Fruit fly (Drosophila melanogaster): Measurements from ENCODE around the gene Cpr64Ac.
A peak's percentile ranks its signal among the peaks of the same experiment; 100 is the strongest.

The Cpr64Ac gene

DNA sequence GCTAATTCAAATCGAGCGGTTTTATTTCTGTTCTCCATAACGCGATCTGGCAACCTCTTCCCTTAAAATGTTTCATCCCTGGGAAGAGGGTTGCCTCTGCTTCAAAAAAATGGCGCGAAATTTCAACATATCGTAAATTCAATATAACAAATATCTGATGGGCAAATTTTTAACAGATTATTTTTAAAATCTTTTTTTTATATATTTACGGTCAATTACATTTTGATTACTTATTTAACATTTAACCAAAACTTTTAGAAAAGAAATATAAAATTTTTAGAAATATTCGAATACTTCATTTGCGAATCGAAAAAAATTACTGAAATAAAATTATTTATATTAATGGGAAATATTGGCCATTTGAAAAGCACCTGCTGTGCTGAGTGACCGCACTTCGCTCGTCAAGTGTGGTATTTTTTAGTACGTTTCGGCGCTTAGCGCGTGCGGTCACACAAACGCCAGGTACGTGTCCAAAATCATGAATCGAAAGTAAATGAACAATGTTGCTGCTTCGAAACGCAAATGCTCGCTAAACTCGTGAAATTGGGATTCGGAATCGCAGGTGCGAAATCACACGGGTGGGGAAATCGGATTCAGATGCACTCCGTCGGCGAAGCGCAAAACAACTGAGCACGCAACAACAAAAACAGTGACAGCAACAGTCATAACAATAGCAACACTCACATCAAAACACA lies 42.6 kb downstream of the Cpr64Ac start, which contains the start of gene Ero1L (continued):
- TF ChIP-seq wdn (GFP tag; IDR thresholded peaks at IDR 0.05) = 0 out of 2 replicates have a peak, but pooled peaks have one; percentile 42
- no peak for TF ChIP-seq CG12155 (GFP tag; optimal IDR thresholded peaks at IDR 0.05)
- no peak for TF ChIP-seq CG8765 (GFP tag; IDR thresholded peaks at IDR 0.05)
- no peak for TF ChIP-seq CG11398 (GFP tag; optimal IDR thresholded peaks at IDR 0.05)
- TF ChIP-seq pan (optimal IDR thresholded peaks at IDR 0.05) = no peak
- no peak for TF ChIP-seq pan (GFP tag; optimal IDR thresholded peaks at IDR 0.05 in 1 of 2, IDR thresholded peaks at IDR 0.05 in 1 of 2)
- no peak for TF ChIP-seq slp2 (GFP tag; optimal IDR thresholded peaks at IDR 0.05)
- no peak for TF ChIP-seq CG12236 (GFP tag; optimal IDR thresholded peaks at IDR 0.05)
- TF ChIP-seq D19B (GFP tag; optimal IDR thresholded peaks at IDR 0.05) = no peak
- no peak for TF ChIP-seq Chrac-16 (GFP tag; optimal IDR thresholded peaks at IDR 0.05)
- TF ChIP-seq CG10366 (GFP tag; IDR thresholded peaks at IDR 0.05) = no peak
- no peak for TF ChIP-seq tna (GFP tag; IDR thresholded peaks at IDR 0.05; ENCODE audit: partially characterized antibody)
- TF ChIP-seq Asciz (GFP tag; optimal IDR thresholded peaks at IDR 0.05) = no peak
- TF ChIP-seq psq (GFP tag; optimal IDR thresholded peaks at IDR 0.05) = no peak
- no peak for TF ChIP-seq Kr (GFP tag; optimal IDR thresholded peaks at IDR 0.05)
- no peak for TF ChIP-seq shn (GFP tag; optimal IDR thresholded peaks at IDR 0.05)
- TF ChIP-seq hb (GFP tag; IDR thresholded peaks at IDR 0.05; ENCODE audit: partially characterized antibody) = no peak
- no peak for TF ChIP-seq cato (GFP tag; optimal IDR thresholded peaks at IDR 0.05; ENCODE audit: borderline replicate concordance)
- TF ChIP-seq Nf-YA (GFP tag; IDR thresholded peaks at IDR 0.05) = 0 out of 2 replicates have a peak, but pooled peaks have one; percentile 8
- TF ChIP-seq org-1 (GFP tag; optimal IDR thresholded peaks at IDR 0.05) = no peak
- peak; percentile 22; the same call in 1 of the 2 replicates for TF ChIP-seq Drgx (GFP tag; IDR thresholded peaks at IDR 0.05)
- TF ChIP-seq CG14014 (GFP tag; IDR thresholded peaks at IDR 0.05) = 0 out of 2 replicates have a peak, but pooled peaks have one; percentile 8
- peak; percentile 49 for TF ChIP-seq CG2712 (tag; optimal IDR thresholded peaks at IDR 0.05)
- TF ChIP-seq Aef1 (GFP tag; IDR thresholded peaks at IDR 0.05) = peak; percentile 52
- no peak for TF ChIP-seq CG4730 (GFP tag; IDR thresholded peaks at IDR 0.05)
- TF ChIP-seq Atf-2 (GFP tag; optimal IDR thresholded peaks at IDR 0.05) = no peak
- TF ChIP-seq CG17568 (GFP tag; optimal IDR thresholded peaks at IDR 0.05) = no peak
- TF ChIP-seq Adf1 (GFP tag; IDR thresholded peaks at IDR 0.05) = peak; percentile 43; the same call in 1 of the 2 replicates
- no peak for TF ChIP-seq CG9727 (GFP tag; optimal IDR thresholded peaks at IDR 0.05)
- TF ChIP-seq twi (tag; optimal IDR thresholded peaks at IDR 0.05) = no peak
- no peak for TF ChIP-seq ems (GFP tag; optimal IDR thresholded peaks at IDR 0.05)
- TF ChIP-seq CG15696 (tag; optimal IDR thresholded peaks at IDR 0.05) = peak; percentile 41
- no peak for TF ChIP-seq CG13775 (GFP tag; optimal IDR thresholded peaks at IDR 0.05)
- no peak for TF ChIP-seq pnt (GFP tag; optimal IDR thresholded peaks at IDR 0.05)
- no peak for TF ChIP-seq CG8478 (optimal IDR thresholded peaks at IDR 0.05)
- TF ChIP-seq CG31388 (GFP tag; optimal IDR thresholded peaks at IDR 0.05) = no peak
- no peak for TF ChIP-seq dmrt11E (tag; optimal IDR thresholded peaks at IDR 0.05)
- TF ChIP-seq CkIIα-i1 (GFP tag; IDR thresholded peaks at IDR 0.05) = no peak
- peak; percentile 21 for TF ChIP-seq CG3995 (GFP tag; optimal IDR thresholded peaks at IDR 0.05)
- TF ChIP-seq so (GFP tag; IDR thresholded peaks at IDR 0.05) = no peak
- TF ChIP-seq sug (tag; optimal IDR thresholded peaks at IDR 0.05) = no peak
- no peak for TF ChIP-seq HHEX (GFP tag; optimal IDR thresholded peaks at IDR 0.05)
- no peak for TF ChIP-seq ranshi (GFP tag; IDR thresholded peaks at IDR 0.05)
- TF ChIP-seq BEAF-32 (GFP tag; optimal IDR thresholded peaks at IDR 0.05) = peak; percentile 40
- TF ChIP-seq CG2129 (GFP tag; IDR thresholded peaks at IDR 0.05; ENCODE audit: partially characterized antibody) = no peak
- no peak for TF ChIP-seq wek (GFP tag; optimal IDR thresholded peaks at IDR 0.05)
- no peak for TF ChIP-seq tll (GFP tag; optimal IDR thresholded peaks at IDR 0.05)
- TF ChIP-seq CG10565 (GFP tag; optimal IDR thresholded peaks at IDR 0.05) = no peak
- no peak for TF ChIP-seq CG34224 (GFP tag; IDR thresholded peaks at IDR 0.05; ENCODE audit: partially characterized antibody)
- no peak for TF ChIP-seq bab2 (GFP tag; optimal IDR thresholded peaks at IDR 0.05)

Data from whole organism, embryonic.